Worm (Caenorhabditis elegans): Measurements from ENCODE around the gene ced-8.

The ced-8 gene

DNA sequence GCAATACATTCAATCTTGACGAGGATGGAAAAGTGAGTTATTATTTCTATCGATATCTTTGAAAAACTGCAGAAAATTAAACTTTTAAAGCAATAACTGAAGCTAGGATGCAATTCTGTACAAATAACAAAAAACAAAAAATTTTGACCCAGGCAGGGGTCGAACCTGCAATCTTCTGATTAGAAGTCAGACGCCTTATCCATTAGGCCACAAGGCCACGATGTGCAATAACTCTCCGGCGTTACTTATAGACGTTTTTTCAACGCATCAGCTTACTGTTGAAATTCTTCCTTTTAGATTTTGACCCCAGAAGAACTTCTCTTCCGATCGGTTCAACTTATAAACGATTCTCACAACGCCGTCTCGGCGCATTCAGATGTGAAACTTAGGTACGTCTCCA lies 35.1 kb downstream of the ced-8 start (continued):
- TF ChIP-seq snpc-1.3 (tag; optimal IDR thresholded peaks at IDR 0.05; ENCODE audit: insufficient read depth) (no peak), athp-1 (tag; optimal IDR thresholded peaks at IDR 0.05) (peak; percentile 51), lsl-1 (GFP tag; optimal IDR thresholded peaks at IDR 0.05) (no peak), gei-17 (GFP tag; optimal IDR thresholded peaks at IDR 0.05) (no peak), tbp1 (GFP tag; optimal IDR thresholded peaks at IDR 0.05) (peak; percentile 95), madf-3 (GFP tag; IDR thresholded peaks at IDR 0.05) (no peak), nhr-179 (tag; optimal IDR thresholded peaks at IDR 0.05) (no peak), rcor-1 (GFP tag; IDR thresholded peaks at IDR 0.05) (0 out of 2 replicates have a peak, but pooled peaks have one; percentile 22), ama-1 (optimal IDR thresholded peaks at IDR 0.05) (no peak), ama-1 (GFP tag; optimal IDR thresholded peaks at IDR 0.05) (peak in 1 of 2 experiments; percentile 59), attf-6 (GFP tag; IDR thresholded peaks at IDR 0.05) (peak; percentile 27; the same call in 1 of the 2 replicates), C17E4.6 (GFP tag; IDR thresholded peaks at IDR 0.05) (no peak), Y67H2A.10 (GFP tag; conservative IDR thresholded peaks at IDR 0.05) (no peak), Y56A3A.18 (GFP tag; IDR thresholded peaks at IDR 0.05) (0 out of 2 replicates have a peak, but pooled peaks have one; percentile 53), hmg-20 (GFP tag; IDR thresholded peaks at IDR 0.05) (0 out of 2 replicates have a peak, but pooled peaks have one; percentile 13), D2030.7 (GFP tag; IDR thresholded peaks at IDR 0.05) (peak; percentile 80), rpc-1 (optimal IDR thresholded peaks at IDR 0.05) (peak; percentile 86), rpc-1 (tag; optimal IDR thresholded peaks at IDR 0.05) (peak; percentile 96), F39B2.1 (GFP tag; IDR thresholded peaks at IDR 0.05) (0 out of 2 replicates have a peak, but pooled peaks have one; percentile 30), F22D6.2 (tag; optimal IDR thresholded peaks at IDR 0.05) (no peak), F57A8.1 (GFP tag; optimal IDR thresholded peaks at IDR 0.05) (no peak), Y95B8A.8 (GFP tag; IDR thresholded peaks at IDR 0.05) (no peak), F10E7.11 (tag; optimal IDR thresholded peaks at IDR 0.05) (peak; percentile 26), aptf-2 (GFP tag; conservative IDR thresholded peaks at IDR 0.05) (no peak), ZK185.1 (tag; optimal IDR thresholded peaks at IDR 0.05; ENCODE audit: poor library complexity, severe bottlenecking) (peak; percentile 64), madf-8 (GFP tag; conservative IDR thresholded peaks at IDR 0.05) (no peak), him-1 (tag; optimal IDR thresholded peaks at IDR 0.05) (peak; percentile 63), pha-4 (tag; optimal IDR thresholded peaks at IDR 0.05) (no peak), B0336.3 (GFP tag; IDR thresholded peaks at IDR 0.05) (no peak), ccch-3 (GFP tag; optimal IDR thresholded peaks at IDR 0.05) (no peak), ceh-58 (GFP tag; IDR thresholded peaks at IDR 0.05) (no peak), T26A5.8 (tag; optimal IDR thresholded peaks at IDR 0.05) (no peak), lin-26 (GFP tag; IDR thresholded peaks at IDR 0.05) (peak; percentile 89), nhr-80 (tag; optimal IDR thresholded peaks at IDR 0.05) (peak; percentile 18), lin-35 (GFP tag; optimal IDR thresholded peaks at IDR 0.05) (no peak), mcd-1 (GFP tag; IDR thresholded peaks at IDR 0.05) (no peak), ztf-6 (GFP tag; IDR thresholded peaks at IDR 0.05) (no peak), F33H1.4 (GFP tag; IDR thresholded peaks at IDR 0.05) (no peak), hsf-1 (GFP tag; IDR thresholded peaks at IDR 0.05) (no peak), ceh-40 (GFP tag; IDR thresholded peaks at IDR 0.05) (0 out of 2 replicates have a peak, but pooled peaks have one; percentile 36), hlh-12 (tag; optimal IDR thresholded peaks at IDR 0.05) (no peak), ztf-22 (GFP tag; optimal IDR thresholded peaks at IDR 0.05) (no peak), tbx-9 (tag; optimal IDR thresholded peaks at IDR 0.05; ENCODE audit: borderline replicate concordance) (no peak), nhr-27 (tag; optimal IDR thresholded peaks at IDR 0.05) (no peak), tlf-1 (GFP tag; optimal IDR thresholded peaks at IDR 0.05) (no peak), hrde-1 (tag; optimal IDR thresholded peaks at IDR 0.05; ENCODE audit: borderline replicate concordance) (peak; percentile 52), ztf-28 (GFP tag; IDR thresholded peaks at IDR 0.05) (0 out of 2 replicates have a peak, but pooled peaks have one; percentile 27), zfh-2 (GFP tag; conservative IDR thresholded peaks at IDR 0.05) (no peak), cebp-2 (GFP tag; IDR thresholded peaks at IDR 0.05) (no peak), attf-5 (GFP tag; optimal IDR thresholded peaks at IDR 0.05) (peak; percentile 38)

Measured in whole organism, young adult.